Fruit fly (Drosophila melanogaster): ENCODE data around the gene Mipp1.

Gene Mipp1

dm6 chr3L:16566093-16566492, 7.0 kb downstream of the Mipp1 start (continued):
- TF ChIP-seq Hr51 (GFP tag; optimal IDR thresholded peaks at IDR 0.05), result peak in 1 of 2 experiments; percentile 32

dm6 chr3L:16563361-16563760, 9.8 kb downstream of the Mipp1 start:
- TF ChIP-seq sob (GFP tag; IDR thresholded peaks at IDR 0.05) (0 out of 2 replicates have a peak, but pooled peaks have one; percentile 15), Dp (GFP tag; optimal IDR thresholded peaks at IDR 0.05) (peak; percentile 83), CG4707 (GFP tag; optimal IDR thresholded peaks at IDR 0.05) (peak; percentile 96), nmo (GFP tag; optimal IDR thresholded peaks at IDR 0.05) (no peak), ara (GFP tag; IDR thresholded peaks at IDR 0.05) (no peak), slbo (GFP tag; IDR thresholded peaks at IDR 0.05) (peak; percentile 41; the same call in 1 of the 2 replicates), CG34422 (GFP tag; IDR thresholded peaks at IDR 0.05) (peak; percentile 7; the same call in 1 of the 3 replicates), CTCF (GFP tag; optimal IDR thresholded peaks at IDR 0.05) (peak; percentile 95), stwl (tag; optimal IDR thresholded peaks at IDR 0.05) (peak; percentile 34), CG10321 (GFP tag; IDR thresholded peaks at IDR 0.05) (no peak), Awh (GFP tag; IDR thresholded peaks at IDR 0.05) (no peak), pum (GFP tag; optimal IDR thresholded peaks at IDR 0.05) (no peak), Opbp (GFP tag; IDR thresholded peaks at IDR 0.05; ENCODE audit: partially characterized antibody) (0 out of 3 replicates have a peak, but pooled peaks have one; percentile 8), ATbp (GFP tag; optimal IDR thresholded peaks at IDR 0.05) (no peak), YL-1 (GFP tag; optimal IDR thresholded peaks at IDR 0.05) (no peak), bbx (GFP tag; IDR thresholded peaks at IDR 0.05; ENCODE audit: partially characterized antibody) (peak; percentile 33; the same call in 1 of the 2 replicates), so (GFP tag; IDR thresholded peaks at IDR 0.05) (no peak), vvl (GFP tag; IDR thresholded peaks at IDR 0.05) (0 out of 2 replicates have a peak, but pooled peaks have one; percentile 6), CG4282 (GFP tag; optimal IDR thresholded peaks at IDR 0.05) (no peak), Tbp (GFP tag; optimal IDR thresholded peaks at IDR 0.05) (no peak), CG2116 (GFP tag; optimal IDR thresholded peaks at IDR 0.05) (no peak), crp (GFP tag; optimal IDR thresholded peaks at IDR 0.05) (no peak), gcm (GFP tag; optimal IDR thresholded peaks at IDR 0.05) (no peak), bcd (GFP tag; optimal IDR thresholded peaks at IDR 0.05) (no peak), Dfd (GFP tag; optimal IDR thresholded peaks at IDR 0.05) (no peak), CG10565 (GFP tag; optimal IDR thresholded peaks at IDR 0.05) (no peak), Pdp1 (GFP tag; optimal IDR thresholded peaks at IDR 0.05) (no peak), Scr (GFP tag; IDR thresholded peaks at IDR 0.05; ENCODE audit: partially characterized antibody) (0 out of 2 replicates have a peak, but pooled peaks have one; percentile 8), cas (GFP tag; IDR thresholded peaks at IDR 0.05) (no peak), tna (GFP tag; IDR thresholded peaks at IDR 0.05; ENCODE audit: partially characterized antibody) (no peak), bsh (GFP tag; optimal IDR thresholded peaks at IDR 0.05) (no peak), gsb (GFP tag; IDR thresholded peaks at IDR 0.05) (no peak), Gug (GFP tag; IDR thresholded peaks at IDR 0.05) (no peak), fd64A (GFP tag; optimal IDR thresholded peaks at IDR 0.05) (no peak), fd3F (GFP tag; optimal IDR thresholded peaks at IDR 0.05) (no peak), unc-4 (GFP tag; IDR thresholded peaks at IDR 0.05; ENCODE audit: partially characterized antibody) (no peak), Neu2 (GFP tag; optimal IDR thresholded peaks at IDR 0.05; ENCODE audit: borderline replicate concordance) (no peak), CG9215 (GFP tag; IDR thresholded peaks at IDR 0.05) (no peak), CG17328 (GFP tag; IDR thresholded peaks at IDR 0.05) (no peak), Side (GFP tag; optimal IDR thresholded peaks at IDR 0.05) (no peak), Bgb (GFP tag; IDR thresholded peaks at IDR 0.05; ENCODE audit: partially characterized antibody) (peak; percentile 54), dan (GFP tag; IDR thresholded peaks at IDR 0.05) (no peak), onecut (GFP tag; IDR thresholded peaks at IDR 0.05) (no peak), Ets65A (GFP tag) (peak; percentile 15), CG3838 (GFP tag; optimal IDR thresholded peaks at IDR 0.05) (no peak), CG6175 (GFP tag; IDR thresholded peaks at IDR 0.05) (no peak), insv (GFP tag; optimal IDR thresholded peaks at IDR 0.05) (no peak), E2f2 (GFP tag; IDR thresholded peaks at IDR 0.05) (peak; percentile 92)
